Fruit fly (Drosophila melanogaster) whole organism, embryonic: ENCODE results near the gene CG13928.

Source experiments
- CG10366 ChIP-seq: fragments of 200-800 bp; sonication (Bioruptor generic); IDR thresholded peaks from 2 replicates; pipeline ENCODE4 v1.3.6; 2022; ENCODE audit warnings: missing biosample characterization, missing genetic modification characterization
- CG11093 ChIP-seq: fragments of 200-800 bp; sonication (Bioruptor generic); IDR thresholded peaks from 3 replicates; pipeline ENCODE4 v1.3.6; 2022; ENCODE audit warnings: missing biosample characterization, missing genetic modification characterization
- CG11247 ChIP-seq: fragments of 200-800 bp; sonication (Bioruptor generic); IDR thresholded peaks from 2 replicates; pipeline ENCODE4 v1.3.6; 2022; ENCODE audit warnings: missing biosample characterization, missing genetic modification characterization
- CG11695 ChIP-seq: fragments of 200-800 bp; sonication (Bioruptor generic); IDR thresholded peaks from 3 replicates; pipeline ENCODE4 v1.3.6; 2022; ENCODE audit warnings: missing biosample characterization, missing genetic modification characterization
- CG1233 ChIP-seq: fragments of 200-800 bp; sonication (Bioruptor generic); optimal IDR thresholded peaks from 4 replicates; lab custom pipeline; 2018; ENCODE audit warnings: missing biosample characterization, mild to moderate bottlenecking, missing genetic modification characterization
- CG14710 ChIP-seq: fragments of 200-800 bp; sonication (Bioruptor generic); optimal IDR thresholded peaks from 3 replicates; lab custom pipeline; 2019; ENCODE audit warnings: missing biosample characterization, mild to moderate bottlenecking, missing genetic modification characterization, moderate library complexity
- CG16813 ChIP-seq: fragments of 200-800 bp; sonication (Bioruptor generic); IDR thresholded peaks from 3 replicates; pipeline ENCODE4 v1.3.6; 2022; ENCODE audit warnings: missing biosample characterization, missing genetic modification characterization; ENCODE audit not compliant: partially characterized antibody
- CG1832 ChIP-seq: fragments of 200-800 bp; sonication (Bioruptor generic); optimal IDR thresholded peaks from 2 replicates; lab custom pipeline; 2017; ENCODE audit warnings: missing biosample characterization, mild to moderate bottlenecking, missing genetic modification characterization, inconsistent platforms
- CG18599 ChIP-seq: fragments of 200-800 bp; sonication (Bioruptor generic); optimal IDR thresholded peaks from 3 replicates; lab custom pipeline; 2017; ENCODE audit warnings: missing biosample characterization, missing genetic modification characterization, mild to moderate bottlenecking, moderate library complexity, missing genetic modification reagents
- CG2120 ChIP-seq: fragments of 200-800 bp; sonication (Bioruptor generic); optimal IDR thresholded peaks from 3 replicates; lab custom pipeline; 2016; ENCODE audit warnings: missing biosample characterization, missing genetic modification characterization
- CG4360 ChIP-seq: fragments of 200-800 bp; sonication (Bioruptor generic); IDR thresholded peaks from 2 replicates; pipeline ENCODE4 v1.3.6; 2022; ENCODE audit warnings: missing biosample characterization, missing genetic modification characterization
- CG4854 ChIP-seq: fragments of 200-800 bp; sonication (Bioruptor generic); optimal IDR thresholded peaks from 2 replicates; lab custom pipeline; 2016; ENCODE audit warnings: missing biosample characterization, missing genetic modification characterization, inconsistent platforms
- CG5953 ChIP-seq: fragments of 200-800 bp; sonication (Bioruptor generic); IDR thresholded peaks from 2 replicates; pipeline ENCODE4 v1.3.6; 2022; ENCODE audit warnings: missing biosample characterization, missing genetic modification characterization
- CG7271 ChIP-seq: fragments of 200-800 bp; sonication (Bioruptor generic); optimal IDR thresholded peaks from 2 replicates; lab custom pipeline; 2018; ENCODE audit warnings: missing biosample characterization, mild to moderate bottlenecking, missing genetic modification characterization, moderate library complexity
- CG7786 ChIP-seq: fragments of 200-800 bp; sonication (Bioruptor generic); optimal IDR thresholded peaks from 2 replicates; lab custom pipeline; 2016; ENCODE audit warnings: missing biosample characterization, missing genetic modification characterization
- CG8388 ChIP-seq: fragments of 200-800 bp; sonication (Bioruptor generic); optimal IDR thresholded peaks from 2 replicates; lab custom pipeline; 2019; ENCODE audit warnings: missing biosample characterization, mild to moderate bottlenecking, missing genetic modification characterization, moderate library complexity
- CG9609 ChIP-seq: fragments of 200-800 bp; sonication (Bioruptor generic); optimal IDR thresholded peaks from 3 replicates; lab custom pipeline; 2016; ENCODE audit warnings: missing biosample characterization, missing genetic modification characterization
- Dll ChIP-seq: fragments of 200-800 bp; sonication (Bioruptor generic); IDR thresholded peaks from 4 replicates; pipeline ENCODE4 v1.3.6; 2022; ENCODE audit warnings: missing biosample characterization, missing genetic modification characterization; ENCODE audit not compliant: partially characterized antibody
- Eip74EF ChIP-seq, 2 experiments: fragments of 200-800 bp in 1 of 2; fragments of >200 bp in 1 of 2; sonication (Bioruptor generic) in 1 of 2; optimal IDR thresholded peaks; 2 replicates each; lab custom pipeline; 2017 to 2019; ENCODE audit warnings: missing biosample characterization in 2 of 2, missing genetic modification characterization in 2 of 2, mild to moderate bottlenecking in 1 of 2, moderate library complexity in 1 of 2
- H2.0 ChIP-seq: fragments of 200-800 bp; sonication (Bioruptor generic); IDR thresholded peaks from 2 replicates; pipeline ENCODE4 v1.3.6; 2022; ENCODE audit warnings: missing biosample characterization, missing genetic modification characterization
- HmgZ ChIP-seq: fragments of 200-800 bp; sonication (Bioruptor generic); optimal IDR thresholded peaks from 2 replicates; lab custom pipeline; 2018; ENCODE audit warnings: missing biosample characterization, mild to moderate bottlenecking, missing genetic modification characterization
- MBD-R2 ChIP-seq: fragments of 200-800 bp; sonication (Bioruptor generic); IDR thresholded peaks from 2 replicates; pipeline ENCODE4 v1.3.6; 2022; ENCODE audit warnings: missing biosample characterization, missing genetic modification characterization
- MESR4 ChIP-seq: fragments of 200-800 bp; sonication (Bioruptor generic); optimal IDR thresholded peaks from 2 replicates; lab custom pipeline; 2018; ENCODE audit warnings: missing biosample characterization, mild to moderate bottlenecking, missing genetic modification characterization, moderate library complexity
- Mrtf ChIP-seq: fragments of 200-800 bp; sonication (Bioruptor generic); IDR thresholded peaks from 3 replicates; pipeline ENCODE4 v1.3.6; 2022; ENCODE audit warnings: missing biosample characterization, missing genetic modification characterization
- NFAT ChIP-seq: fragments of 200-800 bp; sonication (Bioruptor generic); IDR thresholded peaks from 2 replicates; pipeline ENCODE4 v1.3.6; 2022; ENCODE audit warnings: missing biosample characterization, missing genetic modification characterization
- Nf-YA ChIP-seq: fragments of 200-800 bp; sonication (Bioruptor generic); IDR thresholded peaks from 2 replicates; pipeline ENCODE4 v1.3.6; 2022; ENCODE audit warnings: missing biosample characterization, missing genetic modification characterization
- Nf-YB ChIP-seq: fragments of 200-800 bp; sonication (Bioruptor generic); optimal IDR thresholded peaks from 3 replicates; lab custom pipeline; 2019; ENCODE audit warnings: missing biosample characterization, mild to moderate bottlenecking, missing genetic modification characterization, moderate library complexity
- Oaz ChIP-seq: fragments of 200-800 bp; sonication (Bioruptor generic); IDR thresholded peaks from 2 replicates; pipeline ENCODE4 v1.3.6; 2022; ENCODE audit warnings: missing biosample characterization, missing genetic modification characterization
- Pdp1 ChIP-seq, 2 experiments: fragments of 200-800 bp; sonication (Bioruptor generic); optimal IDR thresholded peaks; 3 replicates each; lab custom pipeline; 2016; ENCODE audit warnings: missing biosample characterization in 2 of 2, missing genetic modification characterization in 2 of 2, mild to moderate bottlenecking in 1 of 2, moderate library complexity in 1 of 2
- Rfx ChIP-seq: fragments of 200-800 bp; sonication (Bioruptor generic); IDR thresholded peaks from 2 replicates; pipeline ENCODE4 v1.3.6; 2022; ENCODE audit warnings: missing biosample characterization, missing genetic modification characterization
- Side ChIP-seq: fragments of 200-800 bp; sonication (Bioruptor generic); optimal IDR thresholded peaks from 2 replicates; lab custom pipeline; 2016; ENCODE audit warnings: missing biosample characterization, missing genetic modification characterization
- ac ChIP-seq: fragments of 200-800 bp; sonication (Bioruptor generic); optimal IDR thresholded peaks from 3 replicates; lab custom pipeline; 2017; ENCODE audit warnings: missing biosample characterization, mild to moderate bottlenecking, missing genetic modification characterization
- cas ChIP-seq: fragments of 200-800 bp; sonication (Bioruptor generic); IDR thresholded peaks from 2 replicates; pipeline ENCODE4 v1.3.6; 2022; ENCODE audit warnings: missing biosample characterization, missing genetic modification characterization
- crc ChIP-seq: fragments of 200-800 bp; sonication (Bioruptor generic); optimal IDR thresholded peaks from 2 replicates; lab custom pipeline; 2016; ENCODE audit warnings: missing biosample characterization, missing genetic modification characterization
- dan ChIP-seq: fragments of 200-800 bp; sonication (Bioruptor generic); IDR thresholded peaks from 2 replicates; pipeline ENCODE4 v1.3.6; 2022; ENCODE audit warnings: missing biosample characterization, missing genetic modification characterization
- dmrt11E ChIP-seq: fragments of 200-800 bp; sonication (Bioruptor generic); optimal IDR thresholded peaks from 3 replicates; lab custom pipeline; 2018; ENCODE audit warnings: missing biosample characterization, mild to moderate bottlenecking, missing genetic modification characterization, moderate library complexity
- ems ChIP-seq: fragments of 200-800 bp; sonication (Bioruptor generic); optimal IDR thresholded peaks from 3 replicates; lab custom pipeline; 2016; ENCODE audit warnings: missing biosample characterization, missing genetic modification characterization
- ewg ChIP-seq: fragments of 200-800 bp; sonication (Bioruptor generic); optimal IDR thresholded peaks from 3 replicates; lab custom pipeline; 2017; ENCODE audit warnings: mild to moderate bottlenecking, missing biosample characterization, missing genetic modification reagents, missing genetic modification characterization
- exex ChIP-seq: fragments of 200-800 bp; sonication (Bioruptor generic); optimal IDR thresholded peaks from 4 replicates; lab custom pipeline; 2018; ENCODE audit warnings: missing biosample characterization, mild to moderate bottlenecking, missing genetic modification characterization, moderate library complexity
- gem ChIP-seq: fragments of 200-800 bp; sonication (Bioruptor generic); optimal IDR thresholded peaks from 2 replicates; lab custom pipeline; 2019; ENCODE audit warnings: missing biosample characterization, mild to moderate bottlenecking, missing genetic modification characterization, moderate library complexity
- kah ChIP-seq: fragments of 200-800 bp; sonication (Bioruptor generic); optimal IDR thresholded peaks from 2 replicates; lab custom pipeline; 2018; ENCODE audit warnings: missing biosample characterization, mild to moderate bottlenecking, missing genetic modification characterization
- klu ChIP-seq: fragments of 200-800 bp; sonication (Bioruptor generic); IDR thresholded peaks from 2 replicates; pipeline ENCODE4 v1.3.6; 2022; ENCODE audit warnings: missing biosample characterization, missing genetic modification characterization
- lbe ChIP-seq: fragments of 200-800 bp; sonication (Bioruptor generic); optimal IDR thresholded peaks from 2 replicates; lab custom pipeline; 2016; ENCODE audit warnings: missing biosample characterization, mild to moderate bottlenecking, missing genetic modification characterization
- mld ChIP-seq: fragments of 200-800 bp; sonication (Bioruptor generic); IDR thresholded peaks from 3 replicates; pipeline ENCODE4 v1.3.6; 2022; ENCODE audit warnings: missing biosample characterization, missing genetic modification characterization; ENCODE audit not compliant: partially characterized antibody
- peb ChIP-seq: fragments of 200-800 bp; sonication (Bioruptor generic); IDR thresholded peaks from 2 replicates; pipeline ENCODE4 v1.3.6; 2022; ENCODE audit warnings: missing biosample characterization, missing genetic modification characterization
- slp2 ChIP-seq: fragments of 200-800 bp; sonication (Bioruptor generic); optimal IDR thresholded peaks from 2 replicates; lab custom pipeline; 2016; ENCODE audit warnings: missing biosample characterization, missing genetic modification characterization
- tgo ChIP-seq: fragments of 200-800 bp; sonication (Bioruptor generic); IDR thresholded peaks from 3 replicates; pipeline ENCODE4 v1.3.6; 2022; ENCODE audit warnings: missing biosample characterization, missing genetic modification characterization
- tna ChIP-seq: fragments of 200-800 bp; sonication (Bioruptor generic); IDR thresholded peaks from 2 replicates; pipeline ENCODE4 v1.3.6; 2022; ENCODE audit warnings: missing biosample characterization, missing genetic modification characterization; ENCODE audit not compliant: partially characterized antibody
- wor ChIP-seq: fragments of 200-800 bp; sonication (Bioruptor generic); IDR thresholded peaks from 2 replicates; pipeline ENCODE4 v1.3.6; 2022; ENCODE audit warnings: missing biosample characterization, missing genetic modification characterization
- z ChIP-seq: fragments of 200-800 bp; sonication (Bioruptor generic); IDR thresholded peaks from 3 replicates; pipeline ENCODE4 v1.3.6; 2022; ENCODE audit warnings: missing biosample characterization, missing genetic modification characterization

Gene CG13928

DNA sequence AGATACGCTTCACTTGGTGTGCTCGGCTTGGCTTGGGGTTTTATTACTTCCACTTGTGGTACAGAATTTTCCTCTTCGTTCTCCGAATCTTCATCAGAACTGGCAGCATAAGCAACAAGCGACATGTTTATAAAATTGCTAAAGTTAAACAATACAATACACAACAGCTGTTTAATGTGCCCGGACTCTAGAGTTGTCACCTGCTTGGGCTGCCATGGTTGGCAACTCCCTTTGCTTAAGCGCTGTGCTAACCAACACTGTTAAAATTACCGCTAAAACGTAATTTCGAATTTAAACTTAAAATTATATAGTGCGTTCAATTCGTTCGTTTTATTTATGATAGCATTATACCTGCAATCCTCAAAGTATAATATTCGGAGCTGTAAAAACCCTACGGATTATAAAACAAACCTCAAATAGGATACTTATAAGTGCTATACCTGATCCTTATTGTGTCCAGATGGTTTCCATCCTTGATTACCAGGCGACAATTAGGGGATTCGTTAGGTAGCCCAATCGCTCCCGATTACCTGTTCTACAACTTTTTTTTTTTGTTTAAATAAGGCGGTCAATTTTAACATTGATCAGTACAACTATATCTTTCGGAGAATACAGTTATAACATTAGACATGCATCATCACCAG, 19.2 kb upstream of the CG13928 start, which contains the start of the genes CG17249 and Bro (continued):
- TF ChIP-seq Oaz (GFP tag; lab: Robert Waterston, UW) = no peak
- peak; percentile 94 for TF ChIP-seq CG4854 (GFP tag; lab: Kevin White, UChicago)
- TF ChIP-seq CG11093 (GFP tag; lab: Robert Waterston, UW) = no peak
- no peak for TF ChIP-seq gem
- TF ChIP-seq kah (GFP tag; lab: Kevin White, UChicago) = peak; percentile 29
- TF ChIP-seq CG16813 (GFP tag; lab: Robert Waterston, UW) = no peak
- peak; percentile 24 for TF ChIP-seq Side (GFP tag; lab: Kevin White, UChicago)
- TF ChIP-seq MESR4 (GFP tag; lab: Kevin White, UChicago) = peak; percentile 78
- TF ChIP-seq CG7786 (GFP tag; lab: Kevin White, UChicago) = peak; percentile 59
- no peak for TF ChIP-seq tgo
- peak; percentile 17 for TF ChIP-seq ems (GFP tag; lab: Kevin White, UChicago)
- no peak for TF ChIP-seq CG18599
- no peak for TF ChIP-seq CG4360
- peak; percentile 40; the same call in 1 of the 2 replicates for TF ChIP-seq NFAT (GFP tag; lab: Robert Waterston, UW)
- TF ChIP-seq MBD-R2 = peak; percentile 97
- no peak for TF ChIP-seq slp2 (GFP tag; lab: Kevin White, UChicago)
- no peak for TF ChIP-seq wor (GFP tag; lab: Robert Waterston, UW)
- TF ChIP-seq tna = no peak
- no peak for TF ChIP-seq mld
- no peak for TF ChIP-seq exex (tag; lab: Kevin White, UChicago)
- peak; percentile 92 for TF ChIP-seq CG8388 (GFP tag; lab: Kevin White, UChicago)
- no peak for TF ChIP-seq dmrt11E (tag; lab: Kevin White, UChicago)
- peak; percentile 76 for TF ChIP-seq Rfx (GFP tag; lab: Robert Waterston, UW)
- TF ChIP-seq z (GFP tag; lab: Robert Waterston, UW) = no peak
- TF ChIP-seq Nf-YB (GFP tag; lab: Kevin White, UChicago) = no peak
- no peak for TF ChIP-seq CG7271 (tag; lab: Kevin White, UChicago)
- no peak for TF ChIP-seq Mrtf
- no peak for TF ChIP-seq CG1233 (GFP tag; lab: Kevin White, UChicago)
- no peak for TF ChIP-seq Eip74EF (GFP tag; optimal IDR thresholded peaks at IDR 0.05; lab: Kevin White, UChicago)
- TF ChIP-seq klu (GFP tag; lab: Robert Waterston, UW) = no peak
- TF ChIP-seq CG11247 (GFP tag; lab: Robert Waterston, UW) = no peak
- TF ChIP-seq ewg = no peak
- no peak for TF ChIP-seq lbe (GFP tag; lab: Kevin White, UChicago)
- peak; percentile 72 for TF ChIP-seq CG2120 (GFP tag; lab: Kevin White, UChicago)
- no peak for TF ChIP-seq crc (GFP tag; lab: Kevin White, UChicago)
- no peak for TF ChIP-seq cas (GFP tag; lab: Robert Waterston, UW)
- TF ChIP-seq CG10366 (GFP tag; lab: Robert Waterston, UW) = no peak
- peak; percentile 80 for TF ChIP-seq HmgZ
- TF ChIP-seq H2.0 (GFP tag; lab: Robert Waterston, UW) = no peak
- TF ChIP-seq CG5953 (GFP tag; lab: Robert Waterston, UW) = no peak
- peak in 1 of 2 experiments; percentile 62 for TF ChIP-seq Pdp1 (GFP tag; optimal IDR thresholded peaks at IDR 0.05; lab: Kevin White, UChicago)
- TF ChIP-seq dan (GFP tag; lab: Robert Waterston, UW) = no peak
- TF ChIP-seq CG1832 (GFP tag; lab: Kevin White, UChicago) = no peak
- TF ChIP-seq peb (GFP tag; lab: Robert Waterston, UW) = no peak
- no peak for TF ChIP-seq Nf-YA (GFP tag; lab: Robert Waterston, UW)
- TF ChIP-seq ac (GFP tag; lab: Kevin White, UChicago) = no peak
- 0 out of 4 replicates have a peak, but pooled peaks have one; percentile 19 for TF ChIP-seq Dll
- TF ChIP-seq CG11695 = no peak
- TF ChIP-seq CG14710 (tag; lab: Kevin White, UChicago) = peak; percentile 71
- peak; percentile 50 for TF ChIP-seq CG9609
